Worm (Caenorhabditis elegans) whole organism, young adult: ENCODE results near the gene crh-1.

Source experiments
- C17E4.6 ChIP-seq: fragments of 200-800 bp; sonication (Bioruptor generic); IDR thresholded peaks from 2 replicates; pipeline ENCODE4 v1.3.6; 2022; ENCODE audit warnings: missing genetic modification reagents, missing genetic modification characterization, missing compliant biosample characterization
- F22D6.2 ChIP-seq: sonication (generic microtip); optimal IDR thresholded peaks from 2 replicates; lab custom pipeline; 2016; ENCODE audit warnings: mild to moderate bottlenecking, missing genetic modification characterization, missing compliant biosample characterization
- F57A8.1 ChIP-seq: fragments of 200-800 bp; sonication (Bioruptor generic); optimal IDR thresholded peaks from 2 replicates; lab custom pipeline; 2018; ENCODE audit warnings: mild to moderate bottlenecking, missing genetic modification characterization, moderate library complexity, missing compliant biosample characterization
- F57C9.4 ChIP-seq: sonication (generic microtip); optimal IDR thresholded peaks from 2 replicates; lab custom pipeline; 2017; ENCODE audit warnings: mild to moderate bottlenecking, missing genetic modification characterization, missing compliant biosample characterization
- K12H6.12 ChIP-seq: fragments of 200-800 bp; sonication (Bioruptor generic); optimal IDR thresholded peaks from 2 replicates; lab custom pipeline; 2018; ENCODE audit warnings: mild to moderate bottlenecking, missing genetic modification characterization, missing compliant biosample characterization
- Y53G8AR.9 ChIP-seq: fragments of 200-800 bp; sonication (Bioruptor generic); conservative IDR thresholded peaks from 2 replicates; pipeline ENCODE4 v1.3.6; 2022; ENCODE audit warnings: missing genetic modification reagents, missing genetic modification characterization, missing compliant biosample characterization
- Y56A3A.18 ChIP-seq: fragments of 200-800 bp; sonication (Bioruptor generic); IDR thresholded peaks from 2 replicates; pipeline ENCODE4 v1.3.6; 2022; ENCODE audit warnings: missing genetic modification reagents, missing genetic modification characterization, missing compliant biosample characterization
- ama-1 ChIP-seq, 3 experiments: fragments of 150-350 bp in 1 of 3; sonication (generic microtip) in 2 of 3; optimal IDR thresholded peaks; 2 replicates each; lab custom pipeline; 2014 to 2018; ENCODE audit warnings: missing biosample characterization in 2 of 3, missing genetic modification characterization in 2 of 3, missing genetic modification reagents in 2 of 3
- atf-7 ChIP-seq: sonication (generic microtip); optimal IDR thresholded peaks from 2 replicates; lab custom pipeline; 2017; ENCODE audit warnings: mild to moderate bottlenecking, missing genetic modification characterization, missing compliant biosample characterization
- ccch-3 ChIP-seq: fragments of 200-800 bp; sonication (Bioruptor generic); optimal IDR thresholded peaks from 2 replicates; lab custom pipeline; 2018; ENCODE audit warnings: mild to moderate bottlenecking, missing genetic modification characterization, missing compliant biosample characterization
- ceh-100 ChIP-seq: fragments of 200-800 bp; sonication (Bioruptor generic); IDR thresholded peaks from 2 replicates; pipeline ENCODE4 v1.3.6; 2022; ENCODE audit warnings: missing genetic modification reagents, missing genetic modification characterization, missing compliant biosample characterization
- dox-1 ChIP-seq: fragments of 200-800 bp; sonication (Bioruptor generic); IDR thresholded peaks from 2 replicates; pipeline ENCODE4 v1.3.6; 2022; ENCODE audit warnings: missing genetic modification reagents, missing genetic modification characterization, missing compliant biosample characterization
- dpl-1 ChIP-seq: fragments of 150-350 bp; optimal IDR thresholded peaks from 2 replicates; lab custom pipeline; 2014; ENCODE audit warnings: missing biosample characterization, missing genetic modification reagents, missing genetic modification characterization
- egrh-3 ChIP-seq: fragments of 200-800 bp; sonication (Bioruptor generic); IDR thresholded peaks from 2 replicates; pipeline ENCODE4 v1.3.6; 2022; ENCODE audit warnings: missing genetic modification reagents, missing genetic modification characterization, missing compliant biosample characterization
- fkh-3 ChIP-seq: sonication (generic microtip); optimal IDR thresholded peaks from 2 replicates; lab custom pipeline; 2016; ENCODE audit warnings: mild to moderate bottlenecking, missing genetic modification characterization, missing compliant biosample characterization
- gei-17 ChIP-seq: fragments of 200-800 bp; sonication (Bioruptor generic); optimal IDR thresholded peaks from 2 replicates; lab custom pipeline; 2018; ENCODE audit warnings: mild to moderate bottlenecking, missing genetic modification characterization, missing compliant biosample characterization
- hlh-12 ChIP-seq: sonication (generic microtip); optimal IDR thresholded peaks from 2 replicates; lab custom pipeline; 2016; ENCODE audit warnings: missing genetic modification characterization, missing compliant biosample characterization
- hrde-1 ChIP-seq: sonication (generic microtip); optimal IDR thresholded peaks from 2 replicates; lab custom pipeline; 2016; ENCODE audit warnings: missing genetic modification characterization, mild to moderate bottlenecking, missing compliant biosample characterization, moderate library complexity, missing genotype, missing genetic modification reagents, borderline replicate concordance
- lin-26 ChIP-seq: fragments of 200-800 bp; sonication (Bioruptor generic); IDR thresholded peaks from 2 replicates; pipeline ENCODE4 v1.3.6; 2022; ENCODE audit warnings: missing genetic modification reagents, missing genetic modification characterization, missing compliant biosample characterization
- lin-54 ChIP-seq: fragments of 200-800 bp; sonication (Bioruptor generic); optimal IDR thresholded peaks from 2 replicates; lab custom pipeline; 2018; ENCODE audit warnings: mild to moderate bottlenecking, missing genetic modification characterization, missing compliant biosample characterization
- lsl-1 ChIP-seq: fragments of 200-800 bp; sonication (Bioruptor generic); optimal IDR thresholded peaks from 2 replicates; lab custom pipeline; 2018; ENCODE audit warnings: mild to moderate bottlenecking, missing genetic modification characterization, moderate library complexity, missing compliant biosample characterization
- madf-10 ChIP-seq: sonication (generic microtip); optimal IDR thresholded peaks from 2 replicates; lab custom pipeline; 2016; ENCODE audit warnings: mild to moderate bottlenecking, missing genetic modification characterization, missing compliant biosample characterization
- madf-3 ChIP-seq: fragments of 200-800 bp; sonication (Bioruptor generic); IDR thresholded peaks from 2 replicates; pipeline ENCODE4 v1.3.6; 2022; ENCODE audit warnings: missing genetic modification reagents, missing genetic modification characterization, missing compliant biosample characterization
- mcd-1 ChIP-seq: fragments of 200-800 bp; sonication (Bioruptor generic); IDR thresholded peaks from 2 replicates; pipeline ENCODE4 v1.3.6; 2022; ENCODE audit warnings: missing genetic modification reagents, missing genetic modification characterization, missing compliant biosample characterization
- nfya-1 ChIP-seq: sonication (generic microtip); optimal IDR thresholded peaks from 2 replicates; lab custom pipeline; 2017; ENCODE audit warnings: antibody characterized with exemption, missing compliant biosample characterization, missing genetic modification characterization, borderline replicate concordance; ENCODE audit not compliant: insufficient read depth
- nhr-27 ChIP-seq: fragments of 200-800 bp; sonication (Bioruptor generic); optimal IDR thresholded peaks from 2 replicates; lab custom pipeline; 2018; ENCODE audit warnings: mild to moderate bottlenecking, missing genetic modification characterization, moderate library complexity, missing compliant biosample characterization
- nhr-80 ChIP-seq: sonication (generic microtip); optimal IDR thresholded peaks from 2 replicates; lab custom pipeline; 2016; ENCODE audit warnings: missing genetic modification characterization, missing compliant biosample characterization
- sea-2 ChIP-seq: fragments of 200-800 bp; sonication (Bioruptor generic); IDR thresholded peaks from 2 replicates; pipeline ENCODE4 v1.3.6; 2022; ENCODE audit warnings: missing genetic modification characterization, missing compliant biosample characterization
- snpc-1.3 ChIP-seq: sonication (generic microtip); optimal IDR thresholded peaks from 2 replicates; lab custom pipeline; 2017; ENCODE audit warnings: missing genetic modification characterization, mild to moderate bottlenecking, missing compliant biosample characterization, antibody characterized with exemption, moderate library complexity, missing genotype, missing genetic modification reagents; ENCODE audit not compliant: insufficient read depth
- snpc-3.4 ChIP-seq: sonication (generic microtip); optimal IDR thresholded peaks from 2 replicates; lab custom pipeline; 2017; ENCODE audit warnings: missing genetic modification characterization, mild to moderate bottlenecking, missing compliant biosample characterization, antibody characterized with exemption, moderate library complexity, missing genotype, missing genetic modification reagents
- snpc-4 ChIP-seq, 5 experiments: fragments of 150-350 bp in 1 of 5; sonication (generic microtip) in 4 of 5; optimal IDR thresholded peaks; 2 replicates each; lab custom pipeline; 2014 to 2018; ENCODE audit warnings: missing genetic modification characterization in 5 of 5, missing biosample characterization in 3 of 5, antibody characterized with exemption in 2 of 5, mild to moderate bottlenecking in 2 of 5, missing compliant biosample characterization in 2 of 5, missing genotype in 2 of 5, moderate library complexity in 2 of 5, missing genetic modification reagents in 1 of 5
- sptf-2 ChIP-seq: fragments of 200-800 bp; sonication (Bioruptor generic); optimal IDR thresholded peaks from 2 replicates; lab custom pipeline; 2018; ENCODE audit warnings: mild to moderate bottlenecking, missing genetic modification characterization, missing compliant biosample characterization
- tbx-9 ChIP-seq: sonication (generic microtip); optimal IDR thresholded peaks from 2 replicates; lab custom pipeline; 2016; ENCODE audit warnings: borderline replicate concordance, missing genetic modification characterization, inconsistent platforms, missing compliant biosample characterization
- tlf-1 ChIP-seq: fragments of 200-800 bp; sonication (Bioruptor generic); optimal IDR thresholded peaks from 2 replicates; lab custom pipeline; 2018; ENCODE audit warnings: mild to moderate bottlenecking, missing genetic modification characterization, missing compliant biosample characterization
- unc-130 ChIP-seq: sonication (generic microtip); optimal IDR thresholded peaks from 2 replicates; lab custom pipeline; 2016; ENCODE audit warnings: missing genetic modification reagents, missing genetic modification characterization, missing compliant biosample characterization
- unc-62 ChIP-seq: fragments of 150-350 bp; optimal IDR thresholded peaks from 2 replicates; lab custom pipeline; 2014; ENCODE audit warnings: missing biosample characterization, missing genetic modification reagents, missing genetic modification characterization
- zfh-2 ChIP-seq: fragments of 200-800 bp; sonication (Bioruptor generic); conservative IDR thresholded peaks from 2 replicates; pipeline ENCODE4 v1.3.6; 2022; ENCODE audit warnings: missing genetic modification reagents, missing genetic modification characterization, missing compliant biosample characterization
- zim-3 ChIP-seq: sonication (generic microtip); optimal IDR thresholded peaks from 2 replicates; lab custom pipeline; 2017; ENCODE audit warnings: mild to moderate bottlenecking, missing genetic modification characterization, moderate library complexity, missing compliant biosample characterization

crh-1 gene

DNA sequence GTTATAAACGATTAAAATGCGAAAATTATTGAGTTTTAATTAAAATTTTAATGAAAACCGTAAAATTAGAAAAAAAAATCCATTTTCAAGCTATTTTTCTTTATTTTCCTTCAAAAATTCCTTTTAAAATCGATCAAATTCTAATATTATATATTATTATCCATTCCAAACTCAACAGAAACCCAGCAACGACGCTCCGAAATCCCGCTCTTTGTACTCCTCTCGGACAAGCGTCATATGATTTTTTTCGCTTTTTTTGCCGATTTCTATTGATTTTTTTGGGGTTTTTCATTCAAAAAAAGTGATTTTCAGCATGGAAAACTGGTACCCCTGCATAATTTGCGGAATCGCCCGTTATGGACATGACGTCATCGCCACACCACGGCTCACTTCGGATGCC lies 41.1 kb upstream of the crh-1 start, which contains the start of gene ceh-91:
Gene ceh-91, plus strand, starts transcription at position 301 of the 400 bp plus-strand sequence.
- TF ChIP-seq hrde-1 (tag; lab: Kevin White, UChicago) (no peak), lin-26 (GFP tag; lab: Robert Waterston, UW) (no peak), ama-1 (optimal IDR thresholded peaks at IDR 0.05; lab: Kevin White, UChicago) (no peak), ama-1 (GFP tag; optimal IDR thresholded peaks at IDR 0.05; lab: Kevin White, UChicago) (no peak), C17E4.6 (GFP tag; lab: Robert Waterston, UW) (no peak), nhr-27 (tag; lab: Kevin White, UChicago) (no peak), madf-3 (GFP tag; lab: Robert Waterston, UW) (no peak), atf-7 (no peak)

DNA sequence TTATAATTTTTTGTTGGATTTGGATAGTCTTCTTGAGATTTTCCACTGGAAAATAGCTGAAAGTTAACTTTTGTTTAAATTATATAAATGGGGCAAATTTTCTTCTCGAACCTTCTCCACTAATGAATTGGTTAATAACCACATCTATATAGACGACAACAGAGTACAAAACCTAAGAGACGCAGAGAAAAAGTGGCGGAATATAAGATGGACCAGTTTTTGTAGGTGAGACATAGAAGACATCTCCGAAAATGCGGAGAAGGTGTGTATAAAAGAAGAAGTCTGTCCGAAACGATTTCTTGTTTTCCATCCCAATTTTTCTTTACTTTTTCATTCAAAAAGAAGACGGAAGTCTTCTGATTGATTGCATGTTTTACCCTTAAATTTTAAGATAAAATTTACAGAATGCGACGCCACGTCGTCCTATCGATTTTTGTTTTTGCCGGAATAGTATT lies 32.7 kb upstream of the crh-1 start, which contains the start of gene gly-8:
Gene gly-8, plus strand, starts transcription at position 405 of the 455 bp plus-strand sequence.
- TF ChIP-seq dox-1 (GFP tag; lab: Robert Waterston, UW) (no peak), madf-3 (GFP tag; lab: Robert Waterston, UW) (no peak), fkh-3 (tag; lab: Kevin White, UChicago) (no peak), F57A8.1 (GFP tag; lab: Kevin White, UChicago) (no peak), tbx-9 (tag; lab: Kevin White, UChicago) (no peak), F22D6.2 (no peak), Y56A3A.18 (GFP tag; lab: Robert Waterston, UW) (no peak), atf-7 (no peak), hlh-12 (tag; lab: Kevin White, UChicago) (no peak)

DNA sequence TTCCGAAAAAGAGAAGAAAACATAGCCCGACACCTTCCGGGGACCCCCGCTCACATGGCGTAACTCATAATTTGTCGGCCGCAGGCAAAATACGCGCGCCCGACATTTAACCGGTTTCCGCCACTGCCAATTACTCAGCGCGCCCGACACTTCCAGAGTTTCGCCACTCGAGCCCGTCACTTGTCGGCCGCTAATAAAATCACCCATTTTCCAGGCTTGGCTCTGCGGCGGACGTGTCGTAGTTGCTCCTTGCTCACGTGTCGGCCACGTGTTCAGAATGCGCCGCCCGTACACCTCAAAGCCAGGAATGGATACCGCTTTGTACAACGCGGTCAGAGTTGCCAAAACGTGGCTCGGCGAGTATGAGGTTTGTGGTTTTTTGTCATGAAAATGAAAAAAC lies 29.9 kb upstream of the crh-1 start:
- TF ChIP-seq zfh-2 (GFP tag; lab: Robert Waterston, UW) (peak; percentile 67), sptf-2 (GFP tag; lab: Kevin White, UChicago) (peak; percentile 2), snpc-3.4 (tag; lab: Kevin White, UChicago) (no peak), F57C9.4 (tag; lab: Kevin White, UChicago) (no peak), ama-1 (optimal IDR thresholded peaks at IDR 0.05; lab: Kevin White, UChicago) (no peak), ama-1 (GFP tag; optimal IDR thresholded peaks at IDR 0.05; lab: Kevin White, UChicago) (no peak), mcd-1 (GFP tag; lab: Robert Waterston, UW) (peak; percentile 30; the same call in 1 of the 2 replicates), zim-3 (tag; lab: Kevin White, UChicago) (no peak), unc-130 (no peak), snpc-4 (GFP tag; optimal IDR thresholded peaks at IDR 0.05; lab: Kevin White, UChicago) (no peak), snpc-4 (tag; optimal IDR thresholded peaks at IDR 0.05; lab: Kevin White, UChicago) (peak; percentile 8 to 59 (median 33))

DNA sequence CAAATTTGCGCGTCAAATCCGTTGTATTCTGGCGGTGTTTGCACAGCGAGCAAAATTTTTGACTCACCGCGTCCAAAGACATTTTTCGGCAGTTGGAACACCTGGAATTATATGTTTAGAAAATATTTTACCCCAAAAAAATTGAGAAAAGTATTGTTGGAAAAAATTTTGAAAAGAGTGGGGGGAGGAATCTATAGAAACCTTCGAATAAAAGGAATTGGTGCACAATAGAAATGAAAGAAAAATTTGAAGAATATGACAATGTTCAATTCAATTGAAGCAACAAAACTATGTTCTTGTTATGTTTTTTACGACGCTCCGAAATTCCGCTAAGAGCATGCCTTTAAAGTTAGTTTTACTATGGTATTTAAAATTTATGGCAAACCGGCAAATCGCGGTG lies 28.2 kb upstream of the crh-1 start, which contains the start of gene Y66A7A.7:
Gene Y66A7A.7, minus strand, starts transcription at position 101 of the 400 bp plus-strand sequence.
- TF ChIP-seq snpc-1.3 (tag; lab: Kevin White, UChicago) (no peak), dpl-1 (GFP tag; lab: Kevin White, UChicago) (no peak), F22D6.2 (no peak), madf-10 (no peak)

DNA sequence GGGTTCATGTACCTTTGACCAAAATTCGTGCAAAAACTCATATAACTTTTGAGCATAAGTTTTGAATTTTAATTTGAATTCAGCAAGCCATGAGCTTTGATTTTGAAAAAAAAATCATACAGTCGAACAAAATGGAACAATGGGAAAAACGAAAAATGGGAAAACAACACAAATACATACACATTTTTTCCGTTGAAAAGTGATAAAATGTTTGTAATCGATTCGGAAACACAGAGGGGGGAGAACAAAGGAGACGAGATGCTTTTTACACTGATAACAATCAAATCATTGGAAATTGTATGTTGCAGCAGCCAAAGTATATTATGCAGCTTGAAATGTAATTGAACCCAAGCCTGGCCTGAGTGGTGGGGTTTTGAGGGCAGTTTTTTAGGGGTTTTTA lies 26.5 kb upstream of the crh-1 start:
- TF ChIP-seq hrde-1 (tag; lab: Kevin White, UChicago) (no peak), nhr-80 (tag; lab: Kevin White, UChicago) (peak; percentile 16)

DNA sequence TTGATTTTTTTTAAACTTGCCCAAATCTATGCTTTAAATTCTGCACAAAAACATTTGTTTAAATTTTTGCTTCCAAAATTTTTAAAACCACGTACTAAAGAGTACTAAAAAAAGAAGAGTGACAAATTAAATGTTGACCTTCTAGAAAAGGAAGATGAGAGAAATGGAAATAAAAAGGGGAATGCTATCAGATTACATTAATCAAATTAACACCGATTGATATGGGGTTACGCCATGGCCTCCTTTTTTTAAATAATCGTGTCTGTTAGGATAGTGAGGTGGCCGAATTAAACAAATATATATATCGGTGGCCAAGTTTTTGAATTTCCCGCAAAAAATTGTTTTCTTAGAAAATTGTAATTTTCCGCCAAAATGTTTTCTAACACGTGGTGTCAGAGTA lies 25.2 kb upstream of the crh-1 start:
- TF ChIP-seq unc-62: no peak
- TF ChIP-seq lsl-1: no peak
- TF ChIP-seq egrh-3 (GFP tag; lab: Robert Waterston, UW): no peak
- no peak for TF ChIP-seq K12H6.12
- no peak for TF ChIP-seq ceh-100
- no peak for TF ChIP-seq nfya-1 (tag; lab: Kevin White, UChicago)
- no peak for TF ChIP-seq lin-54 (GFP tag; lab: Kevin White, UChicago)
- TF ChIP-seq sea-2: no peak
- TF ChIP-seq ccch-3 (GFP tag; lab: Kevin White, UChicago): no peak
- TF ChIP-seq zfh-2 (GFP tag; lab: Robert Waterston, UW): no peak
- no peak for TF ChIP-seq tlf-1 (GFP tag; lab: Kevin White, UChicago)
- TF ChIP-seq Y53G8AR.9 (GFP tag; lab: Robert Waterston, UW): no peak
- TF ChIP-seq hrde-1 (tag; lab: Kevin White, UChicago): no peak
- no peak for TF ChIP-seq gei-17 (GFP tag; lab: Kevin White, UChicago)
